Worm (Caenorhabditis elegans) whole organism, mixed stage, embryonic: Measurements from ENCODE around the gene C40H1.3.

Experiments used
- ces-1 ChIP-seq: fragments of 150-350 bp; optimal IDR thresholded peaks from 2 replicates; lab custom pipeline; 2014; ENCODE audit warnings: missing biosample characterization, missing genetic modification reagents, missing genetic modification characterization
- elt-3 ChIP-seq: fragments of 150-350 bp; optimal IDR thresholded peaks from 2 replicates; lab custom pipeline; 2014; ENCODE audit warnings: missing biosample characterization, missing genetic modification characterization
- flh-1 ChIP-seq: fragments of 200-800 bp; sonication (Bioruptor generic); optimal IDR thresholded peaks from 2 replicates; lab custom pipeline; 2018; ENCODE audit warnings: mild to moderate bottlenecking, missing genetic modification characterization, moderate library complexity, missing compliant biosample characterization
- nhr-28 ChIP-seq: fragments of 150-350 bp; optimal IDR thresholded peaks from 2 replicates; lab custom pipeline; 2014; ENCODE audit warnings: missing biosample characterization, missing genetic modification characterization
- nhr-76 ChIP-seq: sonication (generic microtip); optimal IDR thresholded peaks from 2 replicates; lab custom pipeline; 2017; ENCODE audit warnings: missing biosample characterization, missing genetic modification characterization
- pha-4 ChIP-seq: fragments of 150-350 bp; optimal IDR thresholded peaks from 2 replicates; lab custom pipeline; 2018; ENCODE audit warnings: missing biosample characterization, missing genetic modification reagents, missing genetic modification characterization
- snpc-4 ChIP-seq: fragments of 150-350 bp; optimal IDR thresholded peaks from 2 replicates; lab custom pipeline; 2014; ENCODE audit warnings: missing biosample characterization, missing genetic modification characterization
- tbx-8 ChIP-seq: fragments of 200-800 bp; sonication (Bioruptor generic); optimal IDR thresholded peaks from 2 replicates; lab custom pipeline; 2018; ENCODE audit warnings: mild to moderate bottlenecking, missing genetic modification characterization, moderate library complexity, missing compliant biosample characterization
- unc-120 ChIP-seq: sonication (generic microtip); optimal IDR thresholded peaks from 2 replicates; lab custom pipeline; 2017; ENCODE audit warnings: missing genetic modification characterization, missing compliant biosample characterization; ENCODE audit not compliant: poor library complexity, severe bottlenecking
- ztf-11 ChIP-seq: fragments of 150-350 bp; optimal IDR thresholded peaks from 2 replicates; lab custom pipeline; 2014; ENCODE audit warnings: missing biosample characterization, missing genetic modification characterization

- no peak for TF ChIP-seq ces-1
- TF ChIP-seq elt-3 (tag; lab: Kevin White, UChicago) = no peak
- TF ChIP-seq tbx-8 (GFP tag; lab: Kevin White, UChicago) = no peak
- TF ChIP-seq snpc-4 (tag; lab: Kevin White, UChicago) = no peak
- no peak for TF ChIP-seq ztf-11
- no peak for TF ChIP-seq nhr-76 (tag; lab: Kevin White, UChicago)
- no peak for TF ChIP-seq pha-4
- no peak for TF ChIP-seq flh-1 (GFP tag; lab: Kevin White, UChicago)
- TF ChIP-seq unc-120 (tag; lab: Kevin White, UChicago) = no peak
- TF ChIP-seq nhr-28 (tag; lab: Kevin White, UChicago) = no peak
These were observed 28.5 kb downstream of the C40H1.3 start for ce11 chrIII:9300670-9301069.
